Worm (Caenorhabditis elegans): ENCODE measurements around the gene dnj-8.

DNA sequence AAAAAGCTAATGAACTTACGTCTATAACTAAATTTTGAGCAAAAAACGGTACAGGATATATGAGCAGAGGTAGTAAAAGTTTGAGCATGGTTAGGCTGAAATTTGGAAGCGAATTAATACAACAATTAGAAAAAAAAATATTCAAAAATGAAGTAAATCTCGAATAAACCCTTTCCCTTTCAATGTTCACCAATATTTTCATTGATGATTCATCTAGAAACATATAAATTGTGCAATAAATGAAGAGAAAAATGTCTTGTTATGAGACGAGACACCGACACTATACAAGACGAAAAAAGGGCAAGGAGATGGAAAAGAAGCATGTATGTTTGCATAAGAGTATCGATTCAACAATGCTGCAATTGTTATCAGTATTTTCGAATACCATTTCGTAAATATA is 27.4 kb upstream of the dnj-8 start, which contains the start of gene F54H5.14:
- TF ChIP-seq pqm-1 (tag; optimal IDR thresholded peaks at IDR 0.05) (no peak), aly-2 (tag; optimal IDR thresholded peaks at IDR 0.05) (no peak), ceh-8 (GFP tag; optimal IDR thresholded peaks at IDR 0.05) (no peak), unc-86 (tag; optimal IDR thresholded peaks at IDR 0.05) (no peak), grh-1 (GFP tag; IDR thresholded peaks at IDR 0.05) (no peak), zag-1 (tag; optimal IDR thresholded peaks at IDR 0.05) (no peak), nhr-28 (tag; optimal IDR thresholded peaks at IDR 0.05) (no peak), unc-130 (tag; optimal IDR thresholded peaks at IDR 0.05) (no peak), nhr-237 (tag; optimal IDR thresholded peaks at IDR 0.05) (no peak), skn-1 (tag; optimal IDR thresholded peaks at IDR 0.05) (no peak)
